5 fruit fly cellular contexts compared by ENCODE assay signal in genomic region chr3R:7944699-7945349, dm6.
TF ChIP-seq lines count a peak whose summit lies in the region.

No protein-coding gene starts in this region.

- TF ChIP-seq CTCF in whole organism, embryonic (GFP tag; optimal IDR thresholded peaks at IDR 0.05; lab: Kevin White, UChicago): no peak

TF ChIP-seq in whole organism, adult, 20 proteins besides CTCF, POLR2A, EP300 and RAD21:
- peak; percentile 68 for TF ChIP-seq CG5204 (GFP tag; optimal IDR thresholded peaks at IDR 0.05; lab: Kevin White, UChicago)
- TF ChIP-seq CG11617 (GFP tag; optimal IDR thresholded peaks at IDR 0.05; lab: Kevin White, UChicago): peak; percentile 80
- no peak for TF ChIP-seq Clk (GFP tag; optimal IDR thresholded peaks at IDR 0.05; lab: Kevin White, UChicago)
- TF ChIP-seq pad (GFP tag; optimal IDR thresholded peaks at IDR 0.05; lab: Kevin White, UChicago): peak; percentile 16
- TF ChIP-seq CG7101 (tag; optimal IDR thresholded peaks at IDR 0.05; lab: Kevin White, UChicago): peak; percentile 64
- no peak for TF ChIP-seq toe (GFP tag; optimal IDR thresholded peaks at IDR 0.05; lab: Kevin White, UChicago)
- peak; percentile 51 for TF ChIP-seq tj (GFP tag; optimal IDR thresholded peaks at IDR 0.05; lab: Kevin White, UChicago)
- TF ChIP-seq CG7045 (GFP tag; optimal IDR thresholded peaks at IDR 0.05; lab: Kevin White, UChicago): peak; percentile 5
- peak; percentile 15 for TF ChIP-seq cic (GFP tag; optimal IDR thresholded peaks at IDR 0.05; lab: Kevin White, UChicago)
- TF ChIP-seq Crg-1 (GFP tag; optimal IDR thresholded peaks at IDR 0.05; lab: Kevin White, UChicago): no peak
- peak; percentile 85 for TF ChIP-seq CG14711 (tag; optimal IDR thresholded peaks at IDR 0.05; lab: Kevin White, UChicago)
- TF ChIP-seq CG33017 (tag; optimal IDR thresholded peaks at IDR 0.05; lab: Kevin White, UChicago): peak; percentile 68
- TF ChIP-seq Mnt (GFP tag; optimal IDR thresholded peaks at IDR 0.05; lab: Kevin White, UChicago): peak; percentile 46
- TF ChIP-seq CG12768 (GFP tag; optimal IDR thresholded peaks at IDR 0.05; lab: Kevin White, UChicago): peak; percentile 65
- peak; percentile 26 for TF ChIP-seq Hr96 (GFP tag; optimal IDR thresholded peaks at IDR 0.05; lab: Kevin White, UChicago)
- peak in 1 of 2 experiments; percentile 14 for TF ChIP-seq cnc (optimal IDR thresholded peaks at IDR 0.05; lab: Kevin White, UChicago)
- TF ChIP-seq ovo (GFP tag; optimal IDR thresholded peaks at IDR 0.05; lab: Kevin White, UChicago): no peak

TF ChIP-seq in whole organism, embryonic, 481 proteins besides CTCF, POLR2A, EP300 and RAD21 (continues in another document):
- peak; percentile 21 for TF ChIP-seq CG9437 (GFP tag; optimal IDR thresholded peaks at IDR 0.05; lab: Kevin White, UChicago)
- TF ChIP-seq corto (GFP tag; optimal IDR thresholded peaks at IDR 0.05; lab: Kevin White, UChicago): no peak
- peak; percentile 17 for TF ChIP-seq gem (tag; optimal IDR thresholded peaks at IDR 0.05; lab: Kevin White, UChicago)
- TF ChIP-seq CG7745 (tag; optimal IDR thresholded peaks at IDR 0.05; lab: Kevin White, UChicago): no peak
- TF ChIP-seq CG30020 (tag; optimal IDR thresholded peaks at IDR 0.05; lab: Kevin White, UChicago): no peak
- no peak for TF ChIP-seq CG6689 (GFP tag; IDR thresholded peaks at IDR 0.05; lab: Robert Waterston, UW)
- TF ChIP-seq CG13287 (GFP tag; IDR thresholded peaks at IDR 0.05; lab: Robert Waterston, UW; ENCODE audit: partially characterized antibody): no peak
- TF ChIP-seq hbn (GFP tag; IDR thresholded peaks at IDR 0.05; lab: Robert Waterston, UW; ENCODE audit: partially characterized antibody): no peak
- TF ChIP-seq grn (GFP tag; optimal IDR thresholded peaks at IDR 0.05; lab: Kevin White, UChicago): peak; percentile 50
- no peak for TF ChIP-seq tna (GFP tag; IDR thresholded peaks at IDR 0.05; lab: Robert Waterston, UW; ENCODE audit: partially characterized antibody)
- peak; percentile 17 for TF ChIP-seq dmrt11E (tag; optimal IDR thresholded peaks at IDR 0.05; lab: Kevin White, UChicago)
- peak; percentile 49 for TF ChIP-seq CG15479 (GFP tag; optimal IDR thresholded peaks at IDR 0.05; lab: Kevin White, UChicago)
- TF ChIP-seq Oli (tag; optimal IDR thresholded peaks at IDR 0.05; lab: Kevin White, UChicago): no peak
- no peak for TF ChIP-seq aop (GFP tag; IDR thresholded peaks at IDR 0.05; lab: Robert Waterston, UW)
- TF ChIP-seq schlank (tag; optimal IDR thresholded peaks at IDR 0.05; lab: Kevin White, UChicago): no peak
- no peak for TF ChIP-seq CG10654 (GFP tag; optimal IDR thresholded peaks at IDR 0.05; lab: Kevin White, UChicago)
- TF ChIP-seq cwo (GFP tag; optimal IDR thresholded peaks at IDR 0.05; lab: Kevin White, UChicago): no peak
- TF ChIP-seq her (GFP tag; optimal IDR thresholded peaks at IDR 0.05; lab: Kevin White, UChicago): no peak
- TF ChIP-seq zfh1 (GFP tag; IDR thresholded peaks at IDR 0.05; lab: Robert Waterston, UW): no peak

TF ChIP-seq in whole organism, prepupa, 60 proteins besides CTCF, POLR2A, EP300 and RAD21 (continues in another document):
- TF ChIP-seq CG15336 (GFP tag; IDR thresholded peaks at IDR 0.05; lab: Robert Waterston, UW): no peak
- no peak for TF ChIP-seq spab (GFP tag; optimal IDR thresholded peaks at IDR 0.05; lab: Kevin White, UChicago)
- TF ChIP-seq dsx (GFP tag; optimal IDR thresholded peaks at IDR 0.05; lab: Kevin White, UChicago; ENCODE audit: poor library complexity, severe bottlenecking): peak; percentile 67
- no peak for TF ChIP-seq CG6163 (GFP tag; IDR thresholded peaks at IDR 0.05; lab: Robert Waterston, UW)
- no peak for TF ChIP-seq CG7368 (GFP tag; optimal IDR thresholded peaks at IDR 0.05; lab: Kevin White, UChicago)
- TF ChIP-seq CG1621 (tag; optimal IDR thresholded peaks at IDR 0.05; lab: Kevin White, UChicago): no peak
- no peak for TF ChIP-seq topi (GFP tag; optimal IDR thresholded peaks at IDR 0.05; lab: Kevin White, UChicago)
- TF ChIP-seq dac (GFP tag; optimal IDR thresholded peaks at IDR 0.05; lab: Kevin White, UChicago): no peak
- TF ChIP-seq Met (GFP tag; optimal IDR thresholded peaks at IDR 0.05; lab: Kevin White, UChicago): peak; percentile 26
- no peak for TF ChIP-seq CG6854 (GFP tag; optimal IDR thresholded peaks at IDR 0.05; lab: Kevin White, UChicago)
- peak; percentile 4 for TF ChIP-seq Sox14 (GFP tag; optimal IDR thresholded peaks at IDR 0.05; lab: Kevin White, UChicago)
- peak; percentile 19 for TF ChIP-seq achi (GFP tag; optimal IDR thresholded peaks at IDR 0.05; lab: Kevin White, UChicago)
- TF ChIP-seq salr (GFP tag; optimal IDR thresholded peaks at IDR 0.05; lab: Kevin White, UChicago): peak in 1 of 2 experiments; percentile 21
- TF ChIP-seq CG6792 (GFP tag; optimal IDR thresholded peaks at IDR 0.05; lab: Kevin White, UChicago): peak; percentile 10
- TF ChIP-seq Lpt (GFP tag; optimal IDR thresholded peaks at IDR 0.05; lab: Kevin White, UChicago): no peak
- no peak for TF ChIP-seq cyc (GFP tag; optimal IDR thresholded peaks at IDR 0.05; lab: Kevin White, UChicago)
- TF ChIP-seq net (GFP tag; optimal IDR thresholded peaks at IDR 0.05; lab: Kevin White, UChicago): no peak
- peak; percentile 20 for TF ChIP-seq OdsH (GFP tag; optimal IDR thresholded peaks at IDR 0.05; lab: Kevin White, UChicago)
- TF ChIP-seq CG11294 (GFP tag; IDR thresholded peaks at IDR 0.05; lab: Robert Waterston, UW): no peak
- no peak for TF ChIP-seq CG6276 (GFP tag; optimal IDR thresholded peaks at IDR 0.05; lab: Kevin White, UChicago)

TF ChIP-seq in whole organism, pupa, 21 proteins besides CTCF, POLR2A, EP300 and RAD21:
- TF ChIP-seq CG12605 (GFP tag; IDR thresholded peaks at IDR 0.05; lab: Robert Waterston, UW): no peak
- no peak for TF ChIP-seq CG8159 (tag; optimal IDR thresholded peaks at IDR 0.05; lab: Kevin White, UChicago)
- TF ChIP-seq CG15710 (tag; optimal IDR thresholded peaks at IDR 0.05; lab: Kevin White, UChicago): peak; percentile 1
- no peak for TF ChIP-seq rn (GFP tag; IDR thresholded peaks at IDR 0.05; lab: Robert Waterston, UW)
- TF ChIP-seq CG14655 (GFP tag; optimal IDR thresholded peaks at IDR 0.05; lab: Kevin White, UChicago): peak; percentile 39
- TF ChIP-seq CG9948 (tag; optimal IDR thresholded peaks at IDR 0.05; lab: Kevin White, UChicago): no peak
- TF ChIP-seq CG13204 (GFP tag; optimal IDR thresholded peaks at IDR 0.05; lab: Kevin White, UChicago): no peak
- TF ChIP-seq D1 (tag; optimal IDR thresholded peaks at IDR 0.05; lab: Kevin White, UChicago): no peak
- no peak for TF ChIP-seq gl (tag; optimal IDR thresholded peaks at IDR 0.05; lab: Kevin White, UChicago)
- peak; percentile 5 for TF ChIP-seq CG8301 (tag; optimal IDR thresholded peaks at IDR 0.05; lab: Kevin White, UChicago)
- TF ChIP-seq CG17806 (tag; optimal IDR thresholded peaks at IDR 0.05; lab: Kevin White, UChicago): no peak
- TF ChIP-seq CG32121 (GFP tag; IDR thresholded peaks at IDR 0.05; lab: Robert Waterston, UW): peak; percentile 26; the same call in 1 of the 2 replicates

TF ChIP-seq in whole organism, wandering third instar larva, 38 proteins besides CTCF, POLR2A, EP300 and RAD21:
- TF ChIP-seq fru (GFP tag; optimal IDR thresholded peaks at IDR 0.05; lab: Kevin White, UChicago) (peak; percentile 11), foxo (GFP tag; optimal IDR thresholded peaks at IDR 0.05; lab: Kevin White, UChicago) (no peak), Dif (GFP tag; optimal IDR thresholded peaks at IDR 0.05; lab: Kevin White, UChicago; ENCODE audit: partially characterized antibody) (no peak)
